Fruit fly (Drosophila melanogaster) whole organism, prepupa: Measurements from ENCODE around the gene CG34175.

Experiments
- Blimp-1 ChIP-seq: fragments of 200-800 bp; sonication (Bioruptor generic); optimal IDR thresholded peaks from 3 replicates; lab custom pipeline; 2017; ENCODE audit warnings: missing biosample characterization, missing genetic modification characterization, mild to moderate bottlenecking, moderate library complexity, missing genetic modification reagents
- CG10631 ChIP-seq: fragments of 200-800 bp; sonication (Bioruptor generic); optimal IDR thresholded peaks from 2 replicates; lab custom pipeline; 2016; ENCODE audit warnings: missing biosample characterization, missing genetic modification characterization
- CG11294 ChIP-seq: fragments of 200-800 bp; sonication (Bioruptor generic); IDR thresholded peaks from 2 replicates; pipeline ENCODE4 v1.3.6; 2022; ENCODE audit warnings: missing biosample characterization, missing genetic modification characterization
- CG11902 ChIP-seq: fragments of 200-800 bp; sonication (Bioruptor generic); optimal IDR thresholded peaks from 3 replicates; lab custom pipeline; 2016; ENCODE audit warnings: missing biosample characterization, missing genetic modification characterization
- CG15336 ChIP-seq: fragments of 200-800 bp; sonication (Bioruptor generic); IDR thresholded peaks from 2 replicates; pipeline ENCODE4 v1.3.6; 2022; ENCODE audit warnings: missing biosample characterization, missing genetic modification characterization
- CG1621 ChIP-seq: fragments of 200-800 bp; sonication (Bioruptor generic); optimal IDR thresholded peaks from 3 replicates; lab custom pipeline; 2018; ENCODE audit warnings: missing biosample characterization, mild to moderate bottlenecking, missing genetic modification characterization
- CG16779 ChIP-seq: fragments of 200-800 bp; sonication (Bioruptor generic); optimal IDR thresholded peaks from 3 replicates; lab custom pipeline; 2017; ENCODE audit warnings: missing biosample characterization, mild to moderate bottlenecking, missing genetic modification characterization
- CG3032 ChIP-seq: fragments of 200-800 bp; optimal IDR thresholded peaks from 2 replicates; lab custom pipeline; 2019; ENCODE audit warnings: missing biosample characterization, mild to moderate bottlenecking, missing genetic modification characterization, moderate library complexity
- CG31627 ChIP-seq: fragments of 200-800 bp; sonication (Bioruptor generic); optimal IDR thresholded peaks from 3 replicates; lab custom pipeline; 2016; ENCODE audit warnings: missing biosample characterization, missing genetic modification characterization
- CG34406 ChIP-seq: fragments of 200-800 bp; sonication (Bioruptor generic); optimal IDR thresholded peaks from 3 replicates; lab custom pipeline; 2016; ENCODE audit warnings: missing biosample characterization, missing genetic modification characterization
- CG3919 ChIP-seq: fragments of 200-800 bp; sonication (Bioruptor generic); optimal IDR thresholded peaks from 3 replicates; lab custom pipeline; 2016; ENCODE audit warnings: missing biosample characterization, missing genetic modification characterization
- CG4318 ChIP-seq: fragments of 200-800 bp; sonication (Bioruptor generic); optimal IDR thresholded peaks from 3 replicates; lab custom pipeline; 2017; ENCODE audit warnings: missing biosample characterization, mild to moderate bottlenecking, missing genetic modification characterization
- CG6276 ChIP-seq: fragments of 200-800 bp; sonication (Bioruptor generic); optimal IDR thresholded peaks from 2 replicates; lab custom pipeline; 2017; ENCODE audit warnings: missing biosample characterization, mild to moderate bottlenecking, missing genetic modification characterization
- CG6792 ChIP-seq: fragments of 200-800 bp; sonication (Bioruptor generic); optimal IDR thresholded peaks from 3 replicates; lab custom pipeline; 2016; ENCODE audit warnings: missing biosample characterization, missing genetic modification characterization
- CG6808 ChIP-seq: fragments of 200-800 bp; sonication (Bioruptor generic); optimal IDR thresholded peaks from 3 replicates; lab custom pipeline; 2017; ENCODE audit warnings: missing biosample characterization, missing genetic modification characterization, mild to moderate bottlenecking, moderate library complexity, missing genetic modification reagents
- CG7368 ChIP-seq: fragments of 200-800 bp; sonication (Bioruptor generic); optimal IDR thresholded peaks from 3 replicates; lab custom pipeline; 2016; ENCODE audit warnings: missing biosample characterization, missing genetic modification characterization
- CG8119 ChIP-seq: fragments of 200-800 bp; sonication (Bioruptor generic); IDR thresholded peaks from 3 replicates; pipeline ENCODE4 v1.3.6; 2022; ENCODE audit warnings: missing biosample characterization, missing genetic modification characterization
- CG8319 ChIP-seq: fragments of 200-800 bp; sonication (Bioruptor generic); optimal IDR thresholded peaks from 3 replicates; lab custom pipeline; 2016; ENCODE audit warnings: missing biosample characterization, missing genetic modification characterization
- CG8632 ChIP-seq: fragments of 200-800 bp; sonication (Bioruptor generic); optimal IDR thresholded peaks from 3 replicates; lab custom pipeline; 2016; ENCODE audit warnings: missing biosample characterization, missing genetic modification characterization
- CG9139 ChIP-seq: fragments of 200-800 bp; sonication (Bioruptor generic); optimal IDR thresholded peaks from 3 replicates; lab custom pipeline; 2017; ENCODE audit warnings: missing biosample characterization, mild to moderate bottlenecking, missing genetic modification characterization
- Eip75B ChIP-seq: fragments of 200-800 bp; sonication (Bioruptor generic); optimal IDR thresholded peaks from 3 replicates; lab custom pipeline; 2016; ENCODE audit warnings: missing biosample characterization, missing genetic modification characterization
- Eip78C ChIP-seq: fragments of 200-800 bp; sonication (Bioruptor generic); peaks from one replicate; lab custom pipeline; 2016; ENCODE audit warnings: missing biosample characterization, missing genetic modification characterization
- Eip93F ChIP-seq: fragments of 200-800 bp; sonication (Bioruptor generic); optimal IDR thresholded peaks from 2 replicates; lab custom pipeline; 2016; ENCODE audit warnings: missing biosample characterization, mild to moderate bottlenecking, missing genetic modification characterization
- Ets21C ChIP-seq: fragments of 200-800 bp; sonication (Bioruptor generic); optimal IDR thresholded peaks from 3 replicates; lab custom pipeline; 2016; ENCODE audit warnings: missing biosample characterization, missing genetic modification characterization
- Ets96B ChIP-seq: fragments of 200-800 bp; optimal IDR thresholded peaks from 2 replicates; lab custom pipeline; 2019; ENCODE audit warnings: missing biosample characterization, mild to moderate bottlenecking, missing genetic modification characterization, moderate library complexity
- Hr38 ChIP-seq: sonication (Bioruptor generic); optimal IDR thresholded peaks from 2 replicates; lab custom pipeline; 2016; ENCODE audit warnings: missing biosample characterization, missing genetic modification characterization
- Hr39 ChIP-seq: fragments of 200-800 bp; sonication (Bioruptor generic); optimal IDR thresholded peaks from 2 replicates; lab custom pipeline; 2016; ENCODE audit warnings: missing biosample characterization, missing genetic modification characterization
- Hr4 ChIP-seq: fragments of 200-800 bp; sonication (Bioruptor generic); optimal IDR thresholded peaks from 3 replicates; lab custom pipeline; 2016; ENCODE audit warnings: missing biosample characterization, missing genetic modification characterization
- Met ChIP-seq: fragments of 200-800 bp; sonication (Bioruptor generic); optimal IDR thresholded peaks from 3 replicates; lab custom pipeline; 2016; ENCODE audit warnings: missing biosample characterization, missing genetic modification characterization
- OdsH ChIP-seq: fragments of 200-800 bp; sonication (Bioruptor generic); optimal IDR thresholded peaks from 3 replicates; lab custom pipeline; 2016; ENCODE audit warnings: missing biosample characterization, missing genetic modification characterization
- Smox ChIP-seq: fragments of 200-800 bp; sonication (Bioruptor generic); optimal IDR thresholded peaks from 3 replicates; lab custom pipeline; 2016; ENCODE audit warnings: missing biosample characterization, missing genetic modification characterization
- Sox102F ChIP-seq: fragments of 200-800 bp; sonication (Bioruptor generic); optimal IDR thresholded peaks from 2 replicates; lab custom pipeline; 2016; ENCODE audit warnings: missing biosample characterization, mild to moderate bottlenecking, missing genetic modification characterization
- Sox14 ChIP-seq: fragments of 200-800 bp; sonication (Bioruptor generic); optimal IDR thresholded peaks from 3 replicates; lab custom pipeline; 2016; ENCODE audit warnings: missing biosample characterization, missing genetic modification characterization
- Sox15 ChIP-seq: fragments of 200-800 bp; sonication (Bioruptor generic); optimal IDR thresholded peaks from 3 replicates; lab custom pipeline; 2016; ENCODE audit warnings: missing biosample characterization, missing genetic modification characterization
- achi ChIP-seq: fragments of 200-800 bp; sonication (Bioruptor generic); optimal IDR thresholded peaks from 3 replicates; lab custom pipeline; 2016; ENCODE audit warnings: missing biosample characterization, missing genetic modification characterization
- acj6 ChIP-seq: fragments of 200-800 bp; sonication (Bioruptor generic); optimal IDR thresholded peaks from 3 replicates; lab custom pipeline; 2016; ENCODE audit warnings: missing biosample characterization, missing genetic modification characterization
- cyc ChIP-seq: fragments of 200-800 bp; sonication (Bioruptor generic); optimal IDR thresholded peaks from 3 replicates; lab custom pipeline; 2016; ENCODE audit warnings: missing biosample characterization, missing genetic modification characterization
- dac ChIP-seq: fragments of 200-800 bp; sonication (Bioruptor generic); optimal IDR thresholded peaks from 2 replicates; lab custom pipeline; 2017; ENCODE audit warnings: missing biosample characterization, mild to moderate bottlenecking, missing genetic modification characterization
- dsx ChIP-seq: fragments of 200-800 bp; optimal IDR thresholded peaks from 3 replicates; lab custom pipeline; 2019; ENCODE audit warnings: missing biosample characterization, mild to moderate bottlenecking, missing genetic modification characterization, moderate library complexity; ENCODE audit not compliant: poor library complexity, severe bottlenecking
- eg ChIP-seq: fragments of 200-800 bp; sonication (Bioruptor generic); IDR thresholded peaks from 3 replicates; pipeline ENCODE4 v1.3.6; 2022; ENCODE audit warnings: missing biosample characterization, missing genetic modification characterization
- esn ChIP-seq: fragments of 200-800 bp; sonication (Bioruptor generic); optimal IDR thresholded peaks from 2 replicates; lab custom pipeline; 2016; ENCODE audit warnings: missing biosample characterization, mild to moderate bottlenecking, missing genetic modification characterization, moderate library complexity
- fd59A ChIP-seq: fragments of 200-800 bp; sonication (Bioruptor generic); optimal IDR thresholded peaks from 2 replicates; lab custom pipeline; 2017; ENCODE audit warnings: missing biosample characterization, mild to moderate bottlenecking, missing genetic modification characterization, missing genetic modification reagents
- fd85E ChIP-seq: fragments of 200-800 bp; sonication (Bioruptor generic); optimal IDR thresholded peaks from 3 replicates; lab custom pipeline; 2016; ENCODE audit warnings: missing biosample characterization, missing genetic modification characterization
- fkh ChIP-seq: fragments of 200-800 bp; sonication (Bioruptor generic); optimal IDR thresholded peaks from 3 replicates; lab custom pipeline; 2017; ENCODE audit warnings: missing biosample characterization, mild to moderate bottlenecking, missing genetic modification characterization, moderate library complexity
- lz ChIP-seq: fragments of 200-800 bp; sonication (Bioruptor generic); optimal IDR thresholded peaks from 3 replicates; lab custom pipeline; 2016; ENCODE audit warnings: missing biosample characterization, missing genetic modification characterization
- net ChIP-seq: fragments of 200-800 bp; sonication (Bioruptor generic); optimal IDR thresholded peaks from 3 replicates; lab custom pipeline; 2016; ENCODE audit warnings: missing biosample characterization, missing genetic modification characterization
- pdm3 ChIP-seq: fragments of 200-800 bp; sonication (Bioruptor generic); optimal IDR thresholded peaks from 3 replicates; lab custom pipeline; 2016; ENCODE audit warnings: missing biosample characterization, missing genetic modification characterization
- salr ChIP-seq, 2 experiments: fragments of 200-800 bp; sonication (Bioruptor generic); optimal IDR thresholded peaks; 3 replicates each; lab custom pipeline; 2016 to 2018; ENCODE audit warnings: missing biosample characterization in 2 of 2, missing genetic modification characterization in 2 of 2, mild to moderate bottlenecking in 1 of 2
- spab ChIP-seq: fragments of 200-800 bp; sonication (Bioruptor generic); optimal IDR thresholded peaks from 2 replicates; lab custom pipeline; 2017; ENCODE audit warnings: missing biosample characterization, mild to moderate bottlenecking, missing genetic modification characterization, missing genetic modification reagents
- ss ChIP-seq, 2 experiments: fragments of 200-800 bp; sonication (Bioruptor generic); optimal IDR thresholded peaks; 2 replicates in 1 of 2; 3 replicates in 1 of 2; lab custom pipeline; 2017 to 2018; ENCODE audit warnings: mild to moderate bottlenecking in 2 of 2, missing biosample characterization in 2 of 2, missing genetic modification characterization in 2 of 2, moderate library complexity in 1 of 2
- svp ChIP-seq: fragments of 200-800 bp; sonication (Bioruptor generic); peaks from one replicate; lab custom pipeline; 2016; ENCODE audit warnings: missing biosample characterization, missing genetic modification characterization
- topi ChIP-seq: fragments of 200-800 bp; sonication (Bioruptor generic); optimal IDR thresholded peaks from 3 replicates; lab custom pipeline; 2016; ENCODE audit warnings: missing biosample characterization, missing genetic modification characterization
- vri ChIP-seq: fragments of 200-800 bp; sonication (Bioruptor generic); optimal IDR thresholded peaks from 3 replicates; lab custom pipeline; 2016; ENCODE audit warnings: missing biosample characterization, mild to moderate bottlenecking, missing genetic modification characterization

The CG34175 gene

DNA sequence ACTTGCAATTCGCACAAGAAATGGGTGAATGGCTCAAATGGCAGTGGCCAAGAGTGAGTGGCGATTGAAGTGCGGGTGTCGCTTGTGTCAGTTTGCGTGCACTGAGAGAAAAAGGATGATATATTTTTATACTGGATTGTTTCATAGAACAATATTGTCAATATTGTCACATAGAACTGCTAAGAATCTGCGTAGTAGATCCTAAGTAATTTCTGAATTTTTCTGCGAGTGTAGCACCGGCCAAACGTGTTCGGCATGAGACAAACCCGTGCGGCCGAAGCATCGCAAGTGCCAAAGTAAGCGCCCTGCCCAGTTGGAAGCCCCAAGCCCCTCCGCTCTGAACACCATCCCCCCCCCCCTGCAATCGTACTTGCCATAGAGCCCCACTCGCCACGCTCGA lies 42.5 kb downstream of the CG34175 start:
- TF ChIP-seq Blimp-1 (GFP tag; lab: Kevin White, UChicago) (no peak), CG10631 (peak; percentile 59), CG34406 (GFP tag; lab: Kevin White, UChicago) (no peak), Eip75B (no peak), cyc (no peak), CG3919 (peak; percentile 25), Met (GFP tag; lab: Kevin White, UChicago) (no peak), Hr4 (GFP tag; lab: Kevin White, UChicago) (peak; percentile 86), Sox14 (GFP tag; lab: Kevin White, UChicago) (peak; percentile 74), Sox102F (GFP tag; lab: Kevin White, UChicago) (peak; percentile 57), CG3032 (tag; lab: Kevin White, UChicago) (peak; percentile 53), spab (peak; percentile 60), Sox15 (GFP tag; lab: Kevin White, UChicago) (no peak), CG16779 (tag; lab: Kevin White, UChicago) (no peak), Eip78C (GFP tag; lab: Kevin White, UChicago) (peak; percentile 57), salr (GFP tag; optimal IDR thresholded peaks at IDR 0.05; lab: Kevin White, UChicago) (peak in 1 of 2 experiments; percentile 49), svp (peak; percentile 45), dsx (GFP tag; lab: Kevin White, UChicago) (no peak), lz (GFP tag; lab: Kevin White, UChicago) (peak; percentile 10), CG4318 (GFP tag; lab: Kevin White, UChicago) (peak; percentile 33), CG11902 (GFP tag; lab: Kevin White, UChicago) (no peak), Ets96B (tag; lab: Kevin White, UChicago) (peak; percentile 11), CG6792 (GFP tag; lab: Kevin White, UChicago) (peak; percentile 65), acj6 (GFP tag; lab: Kevin White, UChicago) (peak; percentile 81), ss (GFP tag; optimal IDR thresholded peaks at IDR 0.05; lab: Kevin White, UChicago) (no peak), net (peak; percentile 9), Smox (GFP tag; lab: Kevin White, UChicago) (no peak), CG6276 (GFP tag; lab: Kevin White, UChicago) (peak; percentile 84), CG8119 (GFP tag; lab: Robert Waterston, UW) (peak; percentile 90), pdm3 (GFP tag; lab: Kevin White, UChicago) (peak; percentile 82), CG7368 (peak; percentile 66), Hr39 (GFP tag; lab: Kevin White, UChicago) (peak; percentile 40), CG9139 (GFP tag; lab: Kevin White, UChicago) (no peak), topi (GFP tag; lab: Kevin White, UChicago) (no peak), fd59A (GFP tag; lab: Kevin White, UChicago) (peak; percentile 53), CG1621 (tag; lab: Kevin White, UChicago) (peak; percentile 7), CG6808 (GFP tag; lab: Kevin White, UChicago) (peak; percentile 44), CG31627 (peak; percentile 41), OdsH (GFP tag; lab: Kevin White, UChicago) (peak; percentile 83), fd85E (GFP tag; lab: Kevin White, UChicago) (no peak), achi (peak; percentile 49), CG8632 (GFP tag; lab: Kevin White, UChicago) (no peak), Ets21C (GFP tag; lab: Kevin White, UChicago) (peak; percentile 30), CG11294 (peak; percentile 84), vri (GFP tag; lab: Kevin White, UChicago) (peak; percentile 23), esn (GFP tag; lab: Kevin White, UChicago) (peak; percentile 63), Eip93F (GFP tag; lab: Kevin White, UChicago) (no peak), fkh (no peak), eg (GFP tag; lab: Robert Waterston, UW) (peak; percentile 93), CG8319 (peak; percentile 58), dac (GFP tag; lab: Kevin White, UChicago) (peak; percentile 63), CG15336 (peak; percentile 83), Hr38 (GFP tag; lab: Kevin White, UChicago) (peak; percentile 41)
